Fruit fly (Drosophila melanogaster) whole organism, embryonic: ENCODE data around the gene frtz.

Source experiments
- ATbp ChIP-seq: fragments of 200-800 bp; sonication (Bioruptor generic); optimal IDR thresholded peaks from 2 replicates; lab custom pipeline; 2017; ENCODE audit warnings: missing biosample characterization, mild to moderate bottlenecking, missing genetic modification characterization, missing genetic modification reagents
- Atf-2 ChIP-seq: fragments of 200-800 bp; sonication (Bioruptor generic); optimal IDR thresholded peaks from 2 replicates; lab custom pipeline; 2016; ENCODE audit warnings: missing biosample characterization, missing genetic modification characterization
- Bgb ChIP-seq: fragments of 200-800 bp; sonication (Bioruptor generic); IDR thresholded peaks from 2 replicates; pipeline ENCODE4 v1.3.6; 2022; ENCODE audit warnings: missing biosample characterization, missing genetic modification characterization; ENCODE audit not compliant: partially characterized antibody
- Blimp-1 ChIP-seq: fragments of 200-800 bp; sonication (Bioruptor generic); optimal IDR thresholded peaks from 3 replicates; lab custom pipeline; 2018; ENCODE audit warnings: missing biosample characterization, missing genetic modification characterization, mild to moderate bottlenecking, moderate library complexity, missing genetic modification reagents
- CG11696 ChIP-seq: fragments of 200-800 bp; sonication (Bioruptor generic); IDR thresholded peaks from 2 replicates; pipeline ENCODE4 v1.3.6; 2022; ENCODE audit warnings: missing biosample characterization, missing genetic modification characterization
- CG15073 ChIP-seq: fragments of 200-800 bp; sonication (Bioruptor generic); optimal IDR thresholded peaks from 2 replicates; lab custom pipeline; 2016; ENCODE audit warnings: missing biosample characterization, missing genetic modification characterization
- CG17328 ChIP-seq: fragments of 200-800 bp; sonication (Bioruptor generic); IDR thresholded peaks from 2 replicates; pipeline ENCODE4 v1.3.6; 2022; ENCODE audit warnings: missing biosample characterization, missing genetic modification characterization
- CG18262 ChIP-seq: fragments of 200-800 bp; optimal IDR thresholded peaks from 3 replicates; lab custom pipeline; 2019; ENCODE audit warnings: missing biosample characterization, mild to moderate bottlenecking, missing genetic modification characterization, moderate library complexity
- CG1832 ChIP-seq: fragments of 200-800 bp; sonication (Bioruptor generic); optimal IDR thresholded peaks from 2 replicates; lab custom pipeline; 2017; ENCODE audit warnings: missing biosample characterization, mild to moderate bottlenecking, missing genetic modification characterization, inconsistent platforms
- CG2202 ChIP-seq: fragments of 200-800 bp; sonication (Bioruptor generic); optimal IDR thresholded peaks from 2 replicates; lab custom pipeline; 2018; ENCODE audit warnings: missing biosample characterization, mild to moderate bottlenecking, missing genetic modification characterization
- CG34224 ChIP-seq: fragments of 200-800 bp; sonication (Bioruptor generic); IDR thresholded peaks from 3 replicates; pipeline ENCODE4 v1.3.6; 2022; ENCODE audit warnings: missing biosample characterization, missing genetic modification characterization; ENCODE audit not compliant: partially characterized antibody
- CG4360 ChIP-seq: fragments of 200-800 bp; sonication (Bioruptor generic); IDR thresholded peaks from 2 replicates; pipeline ENCODE4 v1.3.6; 2022; ENCODE audit warnings: missing biosample characterization, missing genetic modification characterization
- CG4404 ChIP-seq: fragments of 200-800 bp; sonication (Bioruptor generic); IDR thresholded peaks from 2 replicates; pipeline ENCODE4 v1.3.6; 2022; ENCODE audit warnings: missing biosample characterization, missing genetic modification characterization
- CG4617 ChIP-seq: fragments of 200-800 bp; sonication (Bioruptor generic); optimal IDR thresholded peaks from 3 replicates; lab custom pipeline; 2016; ENCODE audit warnings: missing biosample characterization, missing genetic modification characterization, borderline replicate concordance
- CG4707 ChIP-seq: fragments of 200-800 bp; sonication (Bioruptor generic); optimal IDR thresholded peaks from 2 replicates; lab custom pipeline; 2018; ENCODE audit warnings: missing biosample characterization, mild to moderate bottlenecking, missing genetic modification characterization, moderate library complexity
- CG6254 ChIP-seq: fragments of 200-800 bp; sonication (Bioruptor generic); optimal IDR thresholded peaks from 3 replicates; lab custom pipeline; 2017; ENCODE audit warnings: mild to moderate bottlenecking, missing biosample characterization, missing genetic modification reagents, missing genetic modification characterization
- CG8478 ChIP-seq: fragments of >200 bp; optimal IDR thresholded peaks from 2 replicates; lab custom pipeline; 2018
- CG9609 ChIP-seq: fragments of 200-800 bp; sonication (Bioruptor generic); optimal IDR thresholded peaks from 3 replicates; lab custom pipeline; 2016; ENCODE audit warnings: missing biosample characterization, missing genetic modification characterization
- Dll ChIP-seq: fragments of 200-800 bp; sonication (Bioruptor generic); IDR thresholded peaks from 4 replicates; pipeline ENCODE4 v1.3.6; 2022; ENCODE audit warnings: missing biosample characterization, missing genetic modification characterization; ENCODE audit not compliant: partially characterized antibody
- Myb ChIP-seq: fragments of 200-800 bp; sonication (Bioruptor generic); optimal IDR thresholded peaks from 2 replicates; lab custom pipeline; 2016; ENCODE audit warnings: missing biosample characterization, missing genetic modification characterization
- Sox100B ChIP-seq: fragments of 200-800 bp; sonication (Bioruptor generic); optimal IDR thresholded peaks from 3 replicates; lab custom pipeline; 2018; ENCODE audit warnings: missing biosample characterization, mild to moderate bottlenecking, missing genetic modification characterization
- Ssrp ChIP-seq: fragments of 200-800 bp; sonication (Bioruptor generic); optimal IDR thresholded peaks from 2 replicates; lab custom pipeline; 2018; ENCODE audit warnings: missing biosample characterization, mild to moderate bottlenecking, missing genetic modification characterization, moderate library complexity
- Trl ChIP-seq, 3 experiments: fragments of >200 bp in 2 of 3; fragments of 200-800 bp in 1 of 3; sonication (Bioruptor generic) in 1 of 3; optimal IDR thresholded peaks; 2 replicates in 1 of 3; 3 replicates in 2 of 3; lab custom pipeline; 2016 to 2017; ENCODE audit warnings: missing biosample characterization in 1 of 3, missing genetic modification characterization in 1 of 3
- ac ChIP-seq: fragments of 200-800 bp; sonication (Bioruptor generic); optimal IDR thresholded peaks from 3 replicates; lab custom pipeline; 2017; ENCODE audit warnings: missing biosample characterization, mild to moderate bottlenecking, missing genetic modification characterization
- bbx ChIP-seq: fragments of 200-800 bp; sonication (Bioruptor generic); IDR thresholded peaks from 2 replicates; pipeline ENCODE4 v1.3.6; 2022; ENCODE audit warnings: missing biosample characterization, missing genetic modification characterization; ENCODE audit not compliant: partially characterized antibody
- bsh ChIP-seq, 2 experiments: fragments of 200-800 bp; sonication (Bioruptor generic); optimal IDR thresholded peaks; 2 replicates each; lab custom pipeline; 2017 to 2018; ENCODE audit warnings: mild to moderate bottlenecking in 2 of 2, missing biosample characterization in 2 of 2, missing genetic modification characterization in 2 of 2, moderate library complexity in 1 of 2
- cad ChIP-seq: fragments of >200 bp; optimal IDR thresholded peaks from 2 replicates; lab custom pipeline; 2017; ENCODE audit warnings: missing biosample characterization, missing genetic modification characterization
- chinmo ChIP-seq: fragments of 200-800 bp; sonication (Bioruptor generic); IDR thresholded peaks from 4 replicates; pipeline ENCODE4 v1.3.6; 2022; ENCODE audit warnings: missing biosample characterization, missing genetic modification characterization; ENCODE audit not compliant: partially characterized antibody
- dmrt99B ChIP-seq: fragments of 200-800 bp; sonication (Bioruptor generic); optimal IDR thresholded peaks from 2 replicates; lab custom pipeline; 2018; ENCODE audit warnings: missing biosample characterization, mild to moderate bottlenecking, missing genetic modification characterization, moderate library complexity
- fd64A ChIP-seq: fragments of 200-800 bp; sonication (Bioruptor generic); optimal IDR thresholded peaks from 3 replicates; lab custom pipeline; 2018; ENCODE audit warnings: missing biosample characterization, mild to moderate bottlenecking, missing genetic modification characterization
- gcm ChIP-seq: fragments of 200-800 bp; sonication (Bioruptor generic); optimal IDR thresholded peaks from 2 replicates; lab custom pipeline; 2019; ENCODE audit warnings: missing biosample characterization, mild to moderate bottlenecking, missing genetic modification characterization, moderate library complexity
- gem ChIP-seq: fragments of 200-800 bp; sonication (Bioruptor generic); optimal IDR thresholded peaks from 2 replicates; lab custom pipeline; 2019; ENCODE audit warnings: missing biosample characterization, mild to moderate bottlenecking, missing genetic modification characterization, moderate library complexity
- lbe ChIP-seq: fragments of 200-800 bp; sonication (Bioruptor generic); optimal IDR thresholded peaks from 2 replicates; lab custom pipeline; 2016; ENCODE audit warnings: missing biosample characterization, mild to moderate bottlenecking, missing genetic modification characterization
- nom ChIP-seq: fragments of 200-800 bp; sonication (Bioruptor generic); optimal IDR thresholded peaks from 2 replicates; lab custom pipeline; 2017; ENCODE audit warnings: missing biosample characterization, missing genetic modification characterization, mild to moderate bottlenecking, moderate library complexity, missing genetic modification reagents
- sc ChIP-seq, 3 experiments: fragments of >200 bp in 2 of 3; fragments of 200-800 bp in 1 of 3; sonication (Bioruptor generic) in 1 of 3; optimal IDR thresholded peaks; 2 replicates in 2 of 3; 3 replicates in 1 of 3; lab custom pipeline; 2017; ENCODE audit warnings: mild to moderate bottlenecking in 1 of 3, missing biosample characterization in 1 of 3, missing genetic modification characterization in 1 of 3, missing genetic modification reagents in 1 of 3
- schlank ChIP-seq: fragments of 200-800 bp; sonication (Bioruptor generic); optimal IDR thresholded peaks from 2 replicates; lab custom pipeline; 2018; ENCODE audit warnings: missing biosample characterization, mild to moderate bottlenecking, missing genetic modification characterization
- seq ChIP-seq: fragments of 200-800 bp; sonication (Bioruptor generic); IDR thresholded peaks from 2 replicates; pipeline ENCODE4 v1.3.6; 2022; ENCODE audit warnings: missing biosample characterization, missing genetic modification characterization
- sim ChIP-seq: fragments of 200-800 bp; sonication (Bioruptor generic); IDR thresholded peaks from 2 replicates; pipeline ENCODE4 v1.3.6; 2022; ENCODE audit warnings: missing biosample characterization, missing genetic modification characterization

frtz gene

DNA sequence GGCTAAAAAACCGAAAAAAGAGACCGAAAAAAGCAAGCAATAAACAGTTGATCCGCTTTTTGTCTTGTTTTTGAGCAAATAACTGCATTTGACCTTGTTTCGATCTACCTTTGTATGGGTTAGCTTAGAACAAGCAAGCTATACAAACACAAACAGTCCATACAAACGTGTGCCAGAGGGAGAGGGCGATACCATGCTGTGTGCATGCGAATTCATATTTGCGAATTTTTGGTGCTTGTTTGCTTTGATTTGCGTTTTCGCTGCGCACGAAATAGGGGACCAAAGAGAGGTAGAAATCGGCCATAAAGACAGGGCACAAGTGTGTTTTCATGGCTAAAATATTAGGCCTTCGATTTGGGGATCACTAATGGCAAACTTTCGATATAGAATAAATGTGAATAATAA is 47.0 kb downstream of the frtz start:
- TF ChIP-seq lbe (GFP tag; lab: Kevin White, UChicago) (peak; percentile 32), ac (GFP tag; lab: Kevin White, UChicago) (no peak), nom (peak; percentile 13)

DNA sequence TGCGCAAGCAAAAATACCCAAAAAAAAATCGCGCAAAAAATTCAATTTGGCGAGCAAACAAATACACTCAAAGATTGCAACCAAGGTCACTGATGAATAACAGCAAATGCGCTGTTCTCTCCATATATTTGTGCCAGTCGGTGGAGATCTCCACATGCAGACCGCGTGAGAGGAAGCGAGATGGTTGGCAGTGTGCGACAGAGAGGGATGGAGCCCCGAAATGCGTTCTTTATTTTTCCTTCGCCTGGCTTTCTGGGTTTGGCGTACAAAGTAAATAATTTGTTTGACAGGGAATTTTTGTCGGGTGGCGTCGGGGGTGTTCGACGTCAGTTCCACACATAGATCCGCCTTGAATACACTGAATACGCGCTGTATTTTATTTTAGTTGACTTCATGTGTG is 48.2 kb downstream of the frtz start:
- TF ChIP-seq CG17328 (GFP tag; lab: Robert Waterston, UW) (0 out of 2 replicates have a peak, but pooled peaks have one; percentile 20), CG1832 (GFP tag; lab: Kevin White, UChicago) (peak; percentile 47), CG2202 (tag; lab: Kevin White, UChicago) (no peak), sim (GFP tag; lab: Robert Waterston, UW) (0 out of 2 replicates have a peak, but pooled peaks have one; percentile 6), CG4360 (no peak), chinmo (GFP tag; lab: Robert Waterston, UW) (peak; percentile 55; the same call in 2 of the 4 replicates)

DNA sequence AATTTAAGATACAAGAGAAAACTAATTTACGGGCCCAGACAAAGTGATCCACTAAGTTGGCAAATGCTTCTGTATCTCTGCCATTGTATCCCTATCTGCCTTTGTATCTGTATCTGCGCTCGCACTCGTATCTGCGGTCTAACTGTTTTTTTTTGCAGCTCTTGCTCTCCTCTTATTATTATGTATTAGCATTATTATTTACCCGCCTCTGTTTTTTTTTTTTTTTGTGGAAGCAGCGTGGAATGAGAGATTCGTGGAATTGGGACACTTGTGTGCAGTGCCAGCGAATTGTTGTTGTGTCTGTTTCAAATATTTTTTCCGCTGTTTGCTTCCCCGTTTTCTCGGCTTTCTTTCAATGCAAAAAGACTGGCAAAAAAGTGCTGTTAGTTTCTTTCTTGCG is 48.9 kb downstream of the frtz start:
- no peak for TF ChIP-seq CG4707
- TF ChIP-seq chinmo (GFP tag; lab: Robert Waterston, UW): 0 out of 4 replicates have a peak, but pooled peaks have one; percentile 7

DNA sequence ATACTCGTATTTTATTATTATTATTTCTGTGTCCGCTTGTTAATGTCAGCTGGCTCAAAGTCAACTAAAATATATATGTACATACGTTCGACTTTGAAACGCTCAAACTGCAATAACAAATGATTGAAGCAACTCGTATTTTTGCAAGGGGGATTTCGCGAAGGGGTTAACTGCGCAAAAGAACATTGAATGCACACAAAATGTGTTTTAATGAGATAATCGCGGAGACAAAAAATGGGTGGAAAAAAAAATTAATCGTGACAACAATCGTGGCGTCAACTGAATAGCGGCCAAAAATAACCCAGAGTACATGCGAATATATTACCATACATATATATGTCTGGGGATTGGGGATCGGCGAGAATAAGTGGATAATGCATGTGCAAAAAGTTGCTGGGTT is 49.8 kb downstream of the frtz start:
- no peak for TF ChIP-seq schlank (tag; lab: Kevin White, UChicago)
- TF ChIP-seq Dll (GFP tag; lab: Robert Waterston, UW): no peak
- TF ChIP-seq fd64A: no peak
- no peak for TF ChIP-seq Bgb (GFP tag; lab: Robert Waterston, UW)
- no peak for TF ChIP-seq CG34224 (GFP tag; lab: Robert Waterston, UW)
- TF ChIP-seq bsh (GFP tag; optimal IDR thresholded peaks at IDR 0.05; lab: Kevin White, UChicago): no peak
- TF ChIP-seq gcm (GFP tag; lab: Kevin White, UChicago): no peak
- TF ChIP-seq CG11696 (GFP tag; lab: Robert Waterston, UW): no peak
- TF ChIP-seq CG4404 (GFP tag; lab: Robert Waterston, UW): no peak
- TF ChIP-seq sc (optimal IDR thresholded peaks at IDR 0.05; lab: Kevin White, UChicago): no peak
- no peak for TF ChIP-seq sc (GFP tag; optimal IDR thresholded peaks at IDR 0.05; lab: Kevin White, UChicago)
- no peak for TF ChIP-seq Sox100B (GFP tag; lab: Kevin White, UChicago)
- no peak for TF ChIP-seq bbx (GFP tag; lab: Robert Waterston, UW)
- TF ChIP-seq CG9609: no peak
- no peak for TF ChIP-seq CG6254 (GFP tag; lab: Kevin White, UChicago)
- TF ChIP-seq CG4617 (GFP tag; lab: Kevin White, UChicago): no peak
- no peak for TF ChIP-seq Ssrp (tag; lab: Kevin White, UChicago)
- TF ChIP-seq ATbp (GFP tag; lab: Kevin White, UChicago): no peak
- no peak for TF ChIP-seq Atf-2 (GFP tag; lab: Kevin White, UChicago)
- no peak for TF ChIP-seq cad

DNA sequence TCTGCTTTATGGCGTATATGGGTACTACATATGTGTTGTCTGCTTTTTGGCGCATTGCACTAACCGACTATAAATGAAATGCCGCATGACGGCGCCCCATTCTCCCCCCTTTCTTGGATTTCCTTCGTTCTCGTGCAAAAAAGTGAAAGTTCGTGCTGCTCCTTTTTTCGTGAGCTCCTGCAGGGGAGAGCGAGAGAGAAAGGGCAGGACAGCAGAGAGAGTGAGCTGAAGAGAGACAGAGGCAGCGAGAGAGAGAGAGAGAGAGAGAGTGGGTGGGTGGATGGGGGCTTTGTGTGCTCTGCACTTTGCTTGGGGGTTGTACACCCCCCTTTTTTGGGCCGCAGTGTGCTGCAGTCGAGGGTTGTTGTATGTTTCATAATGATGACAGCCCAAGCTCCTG is 52.6 kb downstream of the frtz start:
- TF ChIP-seq Myb: no peak
- TF ChIP-seq CG8478 (lab: Kevin White, UChicago): peak; percentile 38
- peak; percentile 63 to 74 for TF ChIP-seq Trl (optimal IDR thresholded peaks at IDR 0.05; lab: Kevin White, UChicago)
- no peak for TF ChIP-seq Trl (GFP tag; optimal IDR thresholded peaks at IDR 0.05; lab: Kevin White, UChicago)
- TF ChIP-seq CG15073 (GFP tag; lab: Kevin White, UChicago): no peak
- peak; percentile 31; the same call in 1 of the 2 replicates for TF ChIP-seq seq (GFP tag; lab: Robert Waterston, UW)
- peak; percentile 58 for TF ChIP-seq CG1832 (GFP tag; lab: Kevin White, UChicago)
- no peak for TF ChIP-seq dmrt99B (tag; lab: Kevin White, UChicago)
- TF ChIP-seq Blimp-1: peak; percentile 9
- peak; percentile 82; the same call in 2 of the 4 replicates for TF ChIP-seq chinmo (GFP tag; lab: Robert Waterston, UW)
- no peak for TF ChIP-seq gem (tag; lab: Kevin White, UChicago)
- no peak for TF ChIP-seq CG18262
